Fruit fly (Drosophila melanogaster) whole organism, embryonic: ENCODE measurements around the gene Idi.
A peak's percentile ranks its signal among the peaks of the same experiment; 100 is the strongest.

Experiments
- ATbp ChIP-seq: fragments of 200-800 bp; sonication (Bioruptor generic); optimal IDR thresholded peaks from 2 replicates; lab custom pipeline; 2017; ENCODE audit warnings: missing biosample characterization, mild to moderate bottlenecking, missing genetic modification characterization, missing genetic modification reagents
- CG10565 ChIP-seq: fragments of 200-800 bp; sonication (Bioruptor generic); optimal IDR thresholded peaks from 3 replicates; lab custom pipeline; 2016; ENCODE audit warnings: missing biosample characterization, mild to moderate bottlenecking, missing genetic modification characterization
- CG12236 ChIP-seq: fragments of 200-800 bp; sonication (Bioruptor generic); optimal IDR thresholded peaks from 2 replicates; lab custom pipeline; 2016; ENCODE audit warnings: missing biosample characterization, missing genetic modification characterization
- CG12744 ChIP-seq: fragments of 200-800 bp; sonication (Bioruptor generic); optimal IDR thresholded peaks from 2 replicates; lab custom pipeline; 2016; ENCODE audit warnings: missing biosample characterization, missing genetic modification characterization
- CG13296 ChIP-seq: fragments of 200-800 bp; sonication (Bioruptor generic); optimal IDR thresholded peaks from 3 replicates; lab custom pipeline; 2018; ENCODE audit warnings: missing biosample characterization, mild to moderate bottlenecking, missing genetic modification characterization
- CG13894 ChIP-seq: fragments of 200-800 bp; sonication (Bioruptor generic); optimal IDR thresholded peaks from 3 replicates; lab custom pipeline; 2018; ENCODE audit warnings: missing biosample characterization, mild to moderate bottlenecking, missing genetic modification characterization, moderate library complexity
- CG1603 ChIP-seq: fragments of 200-800 bp; sonication (Bioruptor generic); optimal IDR thresholded peaks from 2 replicates; lab custom pipeline; 2019; ENCODE audit warnings: missing biosample characterization, mild to moderate bottlenecking, missing genetic modification characterization, moderate library complexity
- CG16779 ChIP-seq: fragments of 200-800 bp; sonication (Bioruptor generic); IDR thresholded peaks from 2 replicates; pipeline ENCODE4 v1.3.6; 2022; ENCODE audit warnings: missing biosample characterization, missing genetic modification characterization
- CG17186 ChIP-seq: fragments of 200-800 bp; sonication (Bioruptor generic); optimal IDR thresholded peaks from 3 replicates; lab custom pipeline; 2017; ENCODE audit warnings: missing biosample characterization, missing genetic modification reagents, missing genetic modification characterization
- CG17568 ChIP-seq: fragments of 200-800 bp; sonication (Bioruptor generic); optimal IDR thresholded peaks from 2 replicates; lab custom pipeline; 2018; ENCODE audit warnings: missing biosample characterization, mild to moderate bottlenecking, missing genetic modification characterization, moderate library complexity
- CG17612 ChIP-seq: fragments of 200-800 bp; sonication (Bioruptor generic); IDR thresholded peaks from 2 replicates; pipeline ENCODE4 v1.3.6; 2022; ENCODE audit warnings: missing biosample characterization, missing genetic modification characterization
- CG17829 ChIP-seq: fragments of 200-800 bp; optimal IDR thresholded peaks from 2 replicates; lab custom pipeline; 2019; ENCODE audit warnings: missing biosample characterization, mild to moderate bottlenecking, missing genetic modification characterization, moderate library complexity
- CG1792 ChIP-seq: fragments of 200-800 bp; sonication (Bioruptor generic); optimal IDR thresholded peaks from 2 replicates; lab custom pipeline; 2016; ENCODE audit warnings: missing biosample characterization, missing genetic modification characterization
- CG2129 ChIP-seq: fragments of 200-800 bp; sonication (Bioruptor generic); IDR thresholded peaks from 2 replicates; pipeline ENCODE4 v1.3.6; 2022; ENCODE audit warnings: missing biosample characterization, missing genetic modification characterization; ENCODE audit not compliant: partially characterized antibody
- CG2202 ChIP-seq: fragments of 200-800 bp; sonication (Bioruptor generic); optimal IDR thresholded peaks from 2 replicates; lab custom pipeline; 2018; ENCODE audit warnings: missing biosample characterization, mild to moderate bottlenecking, missing genetic modification characterization
- CG3838 ChIP-seq: fragments of 200-800 bp; sonication (Bioruptor generic); optimal IDR thresholded peaks from 3 replicates; lab custom pipeline; 2016; ENCODE audit warnings: missing biosample characterization, missing genetic modification characterization
- CG7271 ChIP-seq: fragments of 200-800 bp; sonication (Bioruptor generic); optimal IDR thresholded peaks from 2 replicates; lab custom pipeline; 2018; ENCODE audit warnings: missing biosample characterization, mild to moderate bottlenecking, missing genetic modification characterization, moderate library complexity
- CG7786 ChIP-seq: fragments of 200-800 bp; sonication (Bioruptor generic); optimal IDR thresholded peaks from 2 replicates; lab custom pipeline; 2016; ENCODE audit warnings: missing biosample characterization, missing genetic modification characterization
- CG8388 ChIP-seq: fragments of 200-800 bp; sonication (Bioruptor generic); optimal IDR thresholded peaks from 2 replicates; lab custom pipeline; 2019; ENCODE audit warnings: missing biosample characterization, mild to moderate bottlenecking, missing genetic modification characterization, moderate library complexity
- CG8944 ChIP-seq: fragments of 200-800 bp; sonication (Bioruptor generic); optimal IDR thresholded peaks from 3 replicates; lab custom pipeline; 2016; ENCODE audit warnings: missing biosample characterization, missing genetic modification characterization
- CG9437 ChIP-seq: fragments of 200-800 bp; sonication (Bioruptor generic); optimal IDR thresholded peaks from 2 replicates; lab custom pipeline; 2018; ENCODE audit warnings: missing biosample characterization, mild to moderate bottlenecking, missing genetic modification characterization
- CG9817 ChIP-seq: fragments of 200-800 bp; sonication (Bioruptor generic); optimal IDR thresholded peaks from 2 replicates; lab custom pipeline; 2018; ENCODE audit warnings: missing biosample characterization, mild to moderate bottlenecking, missing genetic modification characterization, moderate library complexity
- Deaf1 ChIP-seq: fragments of 200-800 bp; optimal IDR thresholded peaks from 3 replicates; lab custom pipeline; 2019; ENCODE audit warnings: missing biosample characterization, mild to moderate bottlenecking, missing genetic modification characterization, moderate library complexity
- Drgx ChIP-seq: fragments of 200-800 bp; sonication (Bioruptor generic); IDR thresholded peaks from 2 replicates; pipeline ENCODE4 v1.3.6; 2022; ENCODE audit warnings: missing biosample characterization, missing genetic modification characterization
- ERR ChIP-seq: fragments of 200-800 bp; sonication (Bioruptor generic); optimal IDR thresholded peaks from 2 replicates; lab custom pipeline; 2016; ENCODE audit warnings: missing biosample characterization, missing genetic modification characterization
- Fer1 ChIP-seq: fragments of 200-800 bp; sonication (Bioruptor generic); optimal IDR thresholded peaks from 2 replicates; lab custom pipeline; 2017; ENCODE audit warnings: missing biosample characterization, mild to moderate bottlenecking, missing genetic modification characterization
- HmgZ ChIP-seq: fragments of 200-800 bp; sonication (Bioruptor generic); optimal IDR thresholded peaks from 2 replicates; lab custom pipeline; 2018; ENCODE audit warnings: missing biosample characterization, mild to moderate bottlenecking, missing genetic modification characterization
- MBD-R2 ChIP-seq: fragments of 200-800 bp; sonication (Bioruptor generic); IDR thresholded peaks from 2 replicates; pipeline ENCODE4 v1.3.6; 2022; ENCODE audit warnings: missing biosample characterization, missing genetic modification characterization
- MESR4 ChIP-seq: fragments of 200-800 bp; sonication (Bioruptor generic); optimal IDR thresholded peaks from 2 replicates; lab custom pipeline; 2018; ENCODE audit warnings: missing biosample characterization, mild to moderate bottlenecking, missing genetic modification characterization, moderate library complexity
- Nf-YB ChIP-seq: fragments of 200-800 bp; sonication (Bioruptor generic); optimal IDR thresholded peaks from 3 replicates; lab custom pipeline; 2019; ENCODE audit warnings: missing biosample characterization, mild to moderate bottlenecking, missing genetic modification characterization, moderate library complexity
- Oli ChIP-seq: fragments of 200-800 bp; sonication (Bioruptor generic); optimal IDR thresholded peaks from 2 replicates; lab custom pipeline; 2018; ENCODE audit warnings: missing biosample characterization, mild to moderate bottlenecking, missing genetic modification characterization, moderate library complexity
- Opbp ChIP-seq: fragments of 200-800 bp; sonication (Bioruptor generic); IDR thresholded peaks from 3 replicates; pipeline ENCODE4 v1.3.6; 2022; ENCODE audit warnings: missing biosample characterization, missing genetic modification characterization; ENCODE audit not compliant: partially characterized antibody
- PHDP ChIP-seq: fragments of 200-800 bp; sonication (Bioruptor generic); optimal IDR thresholded peaks from 3 replicates; lab custom pipeline; 2018; ENCODE audit warnings: missing biosample characterization, mild to moderate bottlenecking, missing genetic modification characterization, moderate library complexity
- Side ChIP-seq: fragments of 200-800 bp; sonication (Bioruptor generic); optimal IDR thresholded peaks from 2 replicates; lab custom pipeline; 2016; ENCODE audit warnings: missing biosample characterization, missing genetic modification characterization
- Usf ChIP-seq: fragments of 200-800 bp; sonication (Bioruptor generic); optimal IDR thresholded peaks from 2 replicates; lab custom pipeline; 2017; ENCODE audit warnings: missing genotype, missing biosample characterization, missing genetic modification characterization
- ase ChIP-seq: fragments of 200-800 bp; sonication (Bioruptor generic); IDR thresholded peaks from 3 replicates; pipeline ENCODE4 v1.3.6; 2022; ENCODE audit warnings: missing biosample characterization, missing genetic modification characterization
- btn ChIP-seq: fragments of 200-800 bp; sonication (Bioruptor generic); optimal IDR thresholded peaks from 2 replicates; lab custom pipeline; 2016; ENCODE audit warnings: missing biosample characterization, missing genetic modification characterization
- caup ChIP-seq: fragments of 200-800 bp; sonication (Bioruptor generic); optimal IDR thresholded peaks from 3 replicates; lab custom pipeline; 2017; ENCODE audit warnings: missing biosample characterization, mild to moderate bottlenecking, missing genetic modification characterization, moderate library complexity; ENCODE audit not compliant: severe bottlenecking
- cg ChIP-seq: fragments of 200-800 bp; sonication (Bioruptor generic); optimal IDR thresholded peaks from 3 replicates; lab custom pipeline; 2019; ENCODE audit warnings: missing biosample characterization, mild to moderate bottlenecking, missing genetic modification characterization, moderate library complexity
- dimm ChIP-seq: fragments of 200-800 bp; sonication (Bioruptor generic); IDR thresholded peaks from 2 replicates; pipeline ENCODE4 v1.3.6; 2022; ENCODE audit warnings: missing biosample characterization, missing genetic modification characterization
- fd102C ChIP-seq: fragments of 200-800 bp; sonication (Bioruptor generic); optimal IDR thresholded peaks from 2 replicates; lab custom pipeline; 2018; ENCODE audit warnings: missing biosample characterization, mild to moderate bottlenecking, missing genetic modification characterization, moderate library complexity
- fd96Cb ChIP-seq: fragments of 200-800 bp; sonication (Bioruptor generic); optimal IDR thresholded peaks from 2 replicates; lab custom pipeline; 2018; ENCODE audit warnings: missing biosample characterization, mild to moderate bottlenecking, missing genetic modification characterization, moderate library complexity
- fru ChIP-seq: fragments of >200 bp; optimal IDR thresholded peaks from 2 replicates; lab custom pipeline; 2017
- her ChIP-seq: fragments of 200-800 bp; sonication (Bioruptor generic); optimal IDR thresholded peaks from 2 replicates; lab custom pipeline; 2016; ENCODE audit warnings: missing biosample characterization, missing genetic modification characterization
- ken ChIP-seq: fragments of 200-800 bp; sonication (Bioruptor generic); IDR thresholded peaks from 3 replicates; pipeline ENCODE4 v1.3.6; 2022; ENCODE audit warnings: missing biosample characterization, missing genetic modification characterization
- onecut ChIP-seq: fragments of 200-800 bp; sonication (Bioruptor generic); IDR thresholded peaks from 2 replicates; pipeline ENCODE4 v1.3.6; 2022; ENCODE audit warnings: missing biosample characterization, missing genetic modification characterization
- p53 ChIP-seq: fragments of 200-800 bp; sonication (Bioruptor generic); optimal IDR thresholded peaks from 2 replicates; lab custom pipeline; 2016; ENCODE audit warnings: missing biosample characterization, missing genetic modification characterization
- schlank ChIP-seq: fragments of 200-800 bp; sonication (Bioruptor generic); optimal IDR thresholded peaks from 2 replicates; lab custom pipeline; 2018; ENCODE audit warnings: missing biosample characterization, mild to moderate bottlenecking, missing genetic modification characterization
- scrt ChIP-seq: fragments of 200-800 bp; sonication (Bioruptor generic); optimal IDR thresholded peaks from 2 replicates; lab custom pipeline; 2018; ENCODE audit warnings: missing biosample characterization, mild to moderate bottlenecking, missing genetic modification characterization, moderate library complexity
- sima ChIP-seq: fragments of 200-800 bp; sonication (Bioruptor generic); optimal IDR thresholded peaks from 2 replicates; lab custom pipeline; 2016; ENCODE audit warnings: missing biosample characterization, missing genetic modification characterization
- unpg ChIP-seq: fragments of 200-800 bp; sonication (Bioruptor generic); optimal IDR thresholded peaks from 3 replicates; lab custom pipeline; 2018; ENCODE audit warnings: missing biosample characterization, mild to moderate bottlenecking, missing genetic modification characterization, moderate library complexity
- yki ChIP-seq: fragments of >200 bp; optimal IDR thresholded peaks from 3 replicates; lab custom pipeline; 2018

Idi gene

DNA sequence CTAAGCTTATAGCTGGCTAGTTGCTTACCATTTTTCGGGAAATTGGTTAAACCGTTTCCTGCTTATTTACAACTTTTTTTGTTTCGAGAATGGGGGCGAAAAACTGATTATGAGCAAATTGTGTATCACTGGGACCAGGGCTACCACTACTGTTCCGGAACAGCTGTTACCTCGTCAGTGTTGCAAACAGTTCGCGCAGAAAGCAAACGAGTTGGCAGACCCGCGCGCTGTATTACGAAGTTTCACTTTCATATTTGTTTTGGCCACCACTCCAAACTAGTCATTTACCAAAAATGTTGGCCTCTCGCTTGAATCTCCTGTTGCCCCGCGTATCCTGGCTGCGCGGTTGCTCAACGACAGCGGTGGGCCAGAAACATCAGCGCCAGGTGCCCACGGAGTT, at the start of gene Idi, which contains the start of gene AP-2sigma (continued):
- TF ChIP-seq CG7786 (GFP tag; lab: Kevin White, UChicago) (peak; percentile 34), CG12236 (GFP tag; lab: Kevin White, UChicago) (no peak), CG12744 (GFP tag; lab: Kevin White, UChicago) (no peak), CG13296 (GFP tag; lab: Kevin White, UChicago) (peak; percentile 3), CG3838 (GFP tag; lab: Kevin White, UChicago) (no peak), CG17186 (GFP tag; lab: Kevin White, UChicago) (peak; percentile 76), yki (lab: Kevin White, UChicago) (no peak), her (GFP tag; lab: Kevin White, UChicago) (peak; percentile 43), CG16779 (GFP tag; lab: Robert Waterston, UW) (no peak), dimm (GFP tag; lab: Robert Waterston, UW) (no peak), Drgx (no peak), ken (GFP tag; lab: Robert Waterston, UW) (0 out of 3 replicates have a peak, but pooled peaks have one; percentile 38), MESR4 (GFP tag; lab: Kevin White, UChicago) (peak; percentile 83), CG17829 (tag; lab: Kevin White, UChicago) (peak; percentile 44), CG2202 (tag; lab: Kevin White, UChicago) (peak; percentile 17), Oli (tag; lab: Kevin White, UChicago) (no peak), CG9817 (tag; lab: Kevin White, UChicago) (no peak), btn (GFP tag; lab: Kevin White, UChicago) (peak; percentile 7), ase (no peak), Opbp (GFP tag; lab: Robert Waterston, UW) (0 out of 3 replicates have a peak, but pooled peaks have one; percentile 45), CG1792 (no peak), CG8388 (GFP tag; lab: Kevin White, UChicago) (no peak), fru (no peak), fd96Cb (tag; lab: Kevin White, UChicago) (no peak), CG9437 (GFP tag; lab: Kevin White, UChicago) (peak; percentile 55), onecut (GFP tag; lab: Robert Waterston, UW) (no peak), HmgZ (tag; lab: Kevin White, UChicago) (peak; percentile 81), caup (peak; percentile 29), CG13894 (tag; lab: Kevin White, UChicago) (peak; percentile 21), p53 (GFP tag; lab: Kevin White, UChicago) (no peak), CG7271 (tag; lab: Kevin White, UChicago) (peak; percentile 3), Fer1 (GFP tag; lab: Kevin White, UChicago) (peak; percentile 3), Usf (no peak), cg (GFP tag; lab: Kevin White, UChicago) (no peak), CG10565 (GFP tag; lab: Kevin White, UChicago) (no peak), Deaf1 (tag; lab: Kevin White, UChicago) (peak; percentile 14), fd102C (GFP tag; lab: Kevin White, UChicago) (no peak), CG17568 (GFP tag; lab: Kevin White, UChicago) (no peak), sima (GFP tag; lab: Kevin White, UChicago) (no peak), MBD-R2 (GFP tag; lab: Robert Waterston, UW) (peak; percentile 98), schlank (no peak), CG17612 (GFP tag; lab: Robert Waterston, UW) (no peak), CG2129 (GFP tag; lab: Robert Waterston, UW) (no peak), CG1603 (tag; lab: Kevin White, UChicago) (peak; percentile 75), Side (no peak), scrt (GFP tag; lab: Kevin White, UChicago) (no peak), Nf-YB (GFP tag; lab: Kevin White, UChicago) (no peak), unpg (GFP tag; lab: Kevin White, UChicago) (peak; percentile 23), PHDP (tag; lab: Kevin White, UChicago) (no peak), CG8944 (GFP tag; lab: Kevin White, UChicago) (no peak), ATbp (GFP tag; lab: Kevin White, UChicago) (no peak), ERR (peak; percentile 0)
